Fruit fly (Drosophila melanogaster): Measurements from ENCODE around the gene CG31542.

CG31542 gene

dm6 chr3R:5323741-5324538 lies 45.4 kb upstream of the CG31542 start (continued):
- TF ChIP-seq Met (GFP tag; optimal IDR thresholded peaks at IDR 0.05) (no peak), acj6 (GFP tag; optimal IDR thresholded peaks at IDR 0.05) (no peak), topi (GFP tag; optimal IDR thresholded peaks at IDR 0.05) (no peak), Ets96B (tag; optimal IDR thresholded peaks at IDR 0.05) (no peak), salr (GFP tag; optimal IDR thresholded peaks at IDR 0.05) (peak in 1 of 2 experiments; percentile 19), dac (GFP tag; optimal IDR thresholded peaks at IDR 0.05) (peak; percentile 23), pdm3 (GFP tag; optimal IDR thresholded peaks at IDR 0.05) (peak; percentile 41), CG8119 (GFP tag; IDR thresholded peaks at IDR 0.05) (peak; percentile 46; the same call in 2 of the 3 replicates), CG31627 (GFP tag; optimal IDR thresholded peaks at IDR 0.05) (no peak), Ets21C (GFP tag; optimal IDR thresholded peaks at IDR 0.05) (no peak), CG6808 (GFP tag; optimal IDR thresholded peaks at IDR 0.05) (peak; percentile 1), esn (GFP tag; optimal IDR thresholded peaks at IDR 0.05) (peak; percentile 22), fd59A (GFP tag; optimal IDR thresholded peaks at IDR 0.05) (no peak), Blimp-1 (GFP tag; optimal IDR thresholded peaks at IDR 0.05) (peak; percentile 28), CG34406 (GFP tag; optimal IDR thresholded peaks at IDR 0.05) (no peak), CG15336 (GFP tag; IDR thresholded peaks at IDR 0.05) (peak; percentile 78), eg (GFP tag; IDR thresholded peaks at IDR 0.05) (peak; percentile 51; the same call in 1 of the 3 replicates), CG11294 (GFP tag; IDR thresholded peaks at IDR 0.05) (no peak), Hr4 (GFP tag; optimal IDR thresholded peaks at IDR 0.05) (peak; percentile 68), vri (GFP tag; optimal IDR thresholded peaks at IDR 0.05) (peak; percentile 68), ss (GFP tag; optimal IDR thresholded peaks at IDR 0.05) (peak; percentile 42 to 57), Sox15 (GFP tag; optimal IDR thresholded peaks at IDR 0.05) (no peak), CG7368 (GFP tag; optimal IDR thresholded peaks at IDR 0.05) (no peak), CG3032 (tag; optimal IDR thresholded peaks at IDR 0.05) (no peak), Eip93F (GFP tag; optimal IDR thresholded peaks at IDR 0.05) (peak; percentile 30), Sox102F (GFP tag; optimal IDR thresholded peaks at IDR 0.05) (peak; percentile 35), fd85E (GFP tag; optimal IDR thresholded peaks at IDR 0.05) (no peak), CG1621 (tag; optimal IDR thresholded peaks at IDR 0.05) (no peak), Hr38 (GFP tag; optimal IDR thresholded peaks at IDR 0.05) (no peak), CG6854 (GFP tag; optimal IDR thresholded peaks at IDR 0.05) (peak; percentile 38), Smox (GFP tag; optimal IDR thresholded peaks at IDR 0.05) (no peak), CG6792 (GFP tag; optimal IDR thresholded peaks at IDR 0.05) (no peak)

- TF ChIP-seq CG8119 (GFP tag; IDR thresholded peaks at IDR 0.05) (0 out of 3 replicates have a peak, but pooled peaks have one; percentile 30), lz (GFP tag; optimal IDR thresholded peaks at IDR 0.05) (no peak)
Measured at dm6 chr3R:5326166-5326565, 43.2 kb upstream of the CG31542 start.

dm6 chr3R:5327911-5328310 lies 41.4 kb upstream of the CG31542 start:
- TF ChIP-seq svp (GFP tag) (peak; percentile 81), eg (GFP tag; IDR thresholded peaks at IDR 0.05) (no peak), CG9139 (GFP tag; optimal IDR thresholded peaks at IDR 0.05) (no peak), Sox15 (GFP tag; optimal IDR thresholded peaks at IDR 0.05) (no peak), dac (GFP tag; optimal IDR thresholded peaks at IDR 0.05) (no peak), cyc (GFP tag; optimal IDR thresholded peaks at IDR 0.05) (no peak), topi (GFP tag; optimal IDR thresholded peaks at IDR 0.05) (no peak), CG6276 (GFP tag; optimal IDR thresholded peaks at IDR 0.05) (no peak), Eip78C (GFP tag) (peak; percentile 9), fd85E (GFP tag; optimal IDR thresholded peaks at IDR 0.05) (no peak), Lpt (GFP tag; optimal IDR thresholded peaks at IDR 0.05) (no peak), salr (GFP tag; optimal IDR thresholded peaks at IDR 0.05) (no peak), acj6 (GFP tag; optimal IDR thresholded peaks at IDR 0.05) (no peak), CG1621 (tag; optimal IDR thresholded peaks at IDR 0.05) (no peak), Hr38 (GFP tag; optimal IDR thresholded peaks at IDR 0.05) (no peak), CG11902 (GFP tag; optimal IDR thresholded peaks at IDR 0.05) (no peak), fkh (GFP tag; optimal IDR thresholded peaks at IDR 0.05) (peak; percentile 62), CG11294 (GFP tag; IDR thresholded peaks at IDR 0.05) (no peak), CG8319 (GFP tag; optimal IDR thresholded peaks at IDR 0.05) (no peak), Blimp-1 (GFP tag; optimal IDR thresholded peaks at IDR 0.05) (no peak), CG15336 (GFP tag; IDR thresholded peaks at IDR 0.05) (no peak), CG16779 (tag; optimal IDR thresholded peaks at IDR 0.05) (no peak)

Measured in whole organism, prepupa.